Worm (Caenorhabditis elegans) whole organism, L2 larva: ENCODE data around the gene rpn-13.

Source experiments
- C34F6.9 ChIP-seq: fragments of 150-350 bp; optimal IDR thresholded peaks from 2 replicates; lab custom pipeline; 2014; ENCODE audit warnings: missing biosample characterization, missing genetic modification characterization
- F13H6.1 ChIP-seq: sonication (generic microtip); optimal IDR thresholded peaks from 2 replicates; lab custom pipeline; 2016; ENCODE audit warnings: missing genetic modification characterization, missing compliant biosample characterization
- R02D3.7 ChIP-seq: fragments of 150-350 bp; optimal IDR thresholded peaks from 2 replicates; lab custom pipeline; 2014; ENCODE audit warnings: missing biosample characterization, missing genetic modification characterization
- Y55F3AM.14 ChIP-seq: fragments of 200-800 bp; sonication (Bioruptor generic); optimal IDR thresholded peaks from 2 replicates; lab custom pipeline; 2018; ENCODE audit warnings: mild to moderate bottlenecking, missing genetic modification characterization, missing compliant biosample characterization
- ZK546.5 ChIP-seq: sonication (generic microtip); optimal IDR thresholded peaks from 2 replicates; lab custom pipeline; 2017; ENCODE audit warnings: missing biosample characterization, missing genetic modification characterization
- alr-1 ChIP-seq: fragments of 150-350 bp; optimal IDR thresholded peaks from 2 replicates; lab custom pipeline; 2014; ENCODE audit warnings: missing biosample characterization, missing genetic modification characterization
- aly-2 ChIP-seq: fragments of 150-350 bp; optimal IDR thresholded peaks from 2 replicates; lab custom pipeline; 2014; ENCODE audit warnings: missing biosample characterization, missing genetic modification characterization
- ama-1 ChIP-seq: fragments of 150-350 bp; optimal IDR thresholded peaks from 2 replicates; lab custom pipeline; 2018; ENCODE audit warnings: inconsistent platforms
- blmp-1 ChIP-seq: sonication (generic microtip); optimal IDR thresholded peaks from 2 replicates; lab custom pipeline; 2017; ENCODE audit warnings: missing genetic modification characterization, mild to moderate bottlenecking, missing compliant biosample characterization, antibody characterized with exemption, moderate library complexity; ENCODE audit not compliant: insufficient read depth
- ceh-16 ChIP-seq: fragments of 150-350 bp; optimal IDR thresholded peaks from 2 replicates; lab custom pipeline; 2014; ENCODE audit warnings: missing biosample characterization, missing genetic modification characterization
- ceh-82 ChIP-seq: fragments of 150-350 bp; optimal IDR thresholded peaks from 2 replicates; lab custom pipeline; 2014; ENCODE audit warnings: missing biosample characterization, missing genetic modification characterization
- crh-2 ChIP-seq: sonication (generic microtip); optimal IDR thresholded peaks from 2 replicates; lab custom pipeline; 2017; ENCODE audit warnings: missing biosample characterization, missing genetic modification characterization
- dmd-4 ChIP-seq: sonication (generic microtip); optimal IDR thresholded peaks from 2 replicates; lab custom pipeline; 2017; ENCODE audit warnings: missing biosample characterization, missing genetic modification characterization
- egl-27 ChIP-seq: sonication (generic microtip); optimal IDR thresholded peaks from 3 replicates; lab custom pipeline; 2017; ENCODE audit warnings: missing biosample characterization, missing genetic modification reagents, missing genetic modification characterization
- elt-1 ChIP-seq: fragments of 150-350 bp; optimal IDR thresholded peaks from 2 replicates; lab custom pipeline; 2014; ENCODE audit warnings: missing biosample characterization, missing genetic modification characterization
- elt-3 ChIP-seq: sonication (generic microtip); optimal IDR thresholded peaks from 2 replicates; lab custom pipeline; 2017; ENCODE audit warnings: missing biosample characterization, missing genetic modification characterization
- fos-1 ChIP-seq: fragments of 150-350 bp; optimal IDR thresholded peaks from 2 replicates; lab custom pipeline; 2014; ENCODE audit warnings: missing biosample characterization, missing genetic modification characterization
- gmeb-1 ChIP-seq: fragments of 150-350 bp; optimal IDR thresholded peaks from 2 replicates; lab custom pipeline; 2014; ENCODE audit warnings: missing biosample characterization, missing genetic modification characterization
- lin-11 ChIP-seq: fragments of 150-350 bp; sonication (generic microtip); optimal IDR thresholded peaks from 2 replicates; lab custom pipeline; 2014; ENCODE audit warnings: missing biosample characterization, missing genetic modification characterization, inconsistent platforms, mixed read lengths
- lin-13 ChIP-seq: fragments of 150-350 bp; optimal IDR thresholded peaks from 2 replicates; lab custom pipeline; 2014; ENCODE audit warnings: missing biosample characterization, missing genetic modification reagents, missing genetic modification characterization
- lin-39 ChIP-seq: fragments of 150-350 bp; optimal IDR thresholded peaks from 2 replicates; lab custom pipeline; 2014; ENCODE audit warnings: missing biosample characterization, missing genetic modification reagents, missing genetic modification characterization
- lsy-2 ChIP-seq, 2 experiments: fragments of 150-350 bp in 1 of 2; sonication (generic microtip) in 1 of 2; optimal IDR thresholded peaks; 2 replicates each; lab custom pipeline; 2014 to 2017; ENCODE audit warnings: missing biosample characterization in 2 of 2, missing genetic modification characterization in 2 of 2
- mab-5 ChIP-seq: fragments of 150-350 bp; optimal IDR thresholded peaks from 2 replicates; lab custom pipeline; 2014; ENCODE audit warnings: missing biosample characterization, missing genetic modification characterization
- mbf-1 ChIP-seq: sonication (generic microtip); optimal IDR thresholded peaks from 2 replicates; lab custom pipeline; 2017; ENCODE audit warnings: missing biosample characterization, missing genetic modification characterization
- mdl-1 ChIP-seq, 2 experiments: fragments of 150-350 bp in 1 of 2; sonication (generic microtip) in 1 of 2; optimal IDR thresholded peaks; 2 replicates each; lab custom pipeline; 2017; ENCODE audit warnings: missing biosample characterization in 2 of 2, missing genetic modification characterization in 2 of 2
- nhr-10 ChIP-seq: sonication (generic microtip); optimal IDR thresholded peaks from 2 replicates; lab custom pipeline; 2017; ENCODE audit warnings: missing biosample characterization, missing genetic modification characterization
- nhr-11 ChIP-seq: fragments of 150-350 bp; optimal IDR thresholded peaks from 2 replicates; lab custom pipeline; 2014; ENCODE audit warnings: missing biosample characterization, missing genetic modification characterization
- nhr-12 ChIP-seq: fragments of 150-350 bp; optimal IDR thresholded peaks from 2 replicates; lab custom pipeline; 2014; ENCODE audit warnings: missing biosample characterization, missing genetic modification characterization
- nhr-129 ChIP-seq: fragments of 150-350 bp; optimal IDR thresholded peaks from 2 replicates; lab custom pipeline; 2014; ENCODE audit warnings: missing biosample characterization, missing genetic modification characterization
- nhr-21 ChIP-seq: fragments of 150-350 bp; optimal IDR thresholded peaks from 2 replicates; lab custom pipeline; 2014; ENCODE audit warnings: missing biosample characterization, missing genetic modification characterization
- nhr-23 ChIP-seq: fragments of 150-350 bp; optimal IDR thresholded peaks from 2 replicates; lab custom pipeline; 2014; ENCODE audit warnings: missing biosample characterization, missing genetic modification reagents, missing genetic modification characterization
- nhr-237 ChIP-seq: fragments of 150-350 bp; optimal IDR thresholded peaks from 2 replicates; lab custom pipeline; 2014; ENCODE audit warnings: missing biosample characterization, missing genetic modification characterization
- nhr-25 ChIP-seq: fragments of 150-350 bp; sonication (generic microtip); optimal IDR thresholded peaks from 3 replicates; lab custom pipeline; 2014; ENCODE audit warnings: missing biosample characterization, missing genetic modification characterization
- nhr-6 ChIP-seq: fragments of 150-350 bp; optimal IDR thresholded peaks from 2 replicates; lab custom pipeline; 2014; ENCODE audit warnings: missing biosample characterization, missing genetic modification characterization
- nhr-77 ChIP-seq: fragments of 150-350 bp; optimal IDR thresholded peaks from 2 replicates; lab custom pipeline; 2014; ENCODE audit warnings: missing biosample characterization, missing genetic modification characterization
- peb-1 ChIP-seq: fragments of 150-350 bp; optimal IDR thresholded peaks from 2 replicates; lab custom pipeline; 2014; ENCODE audit warnings: missing biosample characterization, missing genetic modification characterization
- sem-4 ChIP-seq: fragments of 150-350 bp; optimal IDR thresholded peaks from 2 replicates; lab custom pipeline; 2014; ENCODE audit warnings: missing biosample characterization, missing genetic modification reagents, missing genetic modification characterization
- skn-1 ChIP-seq: sonication (generic microtip); optimal IDR thresholded peaks from 2 replicates; lab custom pipeline; 2017; ENCODE audit warnings: missing biosample characterization, missing genetic modification characterization
- sma-3 ChIP-seq: sonication (generic microtip); optimal IDR thresholded peaks from 2 replicates; lab custom pipeline; 2016; ENCODE audit warnings: missing genetic modification reagents, missing genetic modification characterization, missing compliant biosample characterization
- sma-9 ChIP-seq, 2 experiments: fragments of 150-350 bp in 1 of 2; sonication (generic microtip) in 1 of 2; optimal IDR thresholded peaks; 2 replicates each; lab custom pipeline; 2014 to 2016; ENCODE audit warnings: missing genetic modification characterization in 2 of 2, mild to moderate bottlenecking in 1 of 2, missing biosample characterization in 1 of 2, missing compliant biosample characterization in 1 of 2, missing genetic modification reagents in 1 of 2, moderate library complexity in 1 of 2
- snpc-4 ChIP-seq: fragments of 150-350 bp; optimal IDR thresholded peaks from 2 replicates; lab custom pipeline; 2014; ENCODE audit warnings: missing biosample characterization, missing genetic modification characterization
- unc-39 ChIP-seq: fragments of 150-350 bp; optimal IDR thresholded peaks from 2 replicates; lab custom pipeline; 2014; ENCODE audit warnings: missing biosample characterization, missing genetic modification characterization
- unc-55 ChIP-seq: fragments of 150-350 bp; sonication (generic microtip); optimal IDR thresholded peaks from 3 replicates; lab custom pipeline; 2014; ENCODE audit warnings: missing biosample characterization, missing genetic modification reagents, missing genetic modification characterization
- unc-62 ChIP-seq: fragments of 150-350 bp; optimal IDR thresholded peaks from 2 replicates; lab custom pipeline; 2014; ENCODE audit warnings: missing biosample characterization, missing genetic modification reagents, missing genetic modification characterization
- zag-1 ChIP-seq: fragments of 150-350 bp; optimal IDR thresholded peaks from 2 replicates; lab custom pipeline; 2014; ENCODE audit warnings: missing biosample characterization, missing genetic modification characterization
- ztf-1 ChIP-seq: fragments of 200-800 bp; sonication (Bioruptor generic); conservative IDR thresholded peaks from 2 replicates; pipeline ENCODE4 v1.3.6; 2022; ENCODE audit warnings: missing genetic modification characterization, missing compliant biosample characterization
- ztf-11 ChIP-seq: sonication (generic microtip); optimal IDR thresholded peaks from 2 replicates; lab custom pipeline; 2017; ENCODE audit warnings: missing biosample characterization, missing genetic modification characterization
- ztf-4 ChIP-seq: fragments of 150-350 bp; optimal IDR thresholded peaks from 2 replicates; lab custom pipeline; 2014; ENCODE audit warnings: missing biosample characterization, missing genetic modification characterization

rpn-13 gene

DNA sequence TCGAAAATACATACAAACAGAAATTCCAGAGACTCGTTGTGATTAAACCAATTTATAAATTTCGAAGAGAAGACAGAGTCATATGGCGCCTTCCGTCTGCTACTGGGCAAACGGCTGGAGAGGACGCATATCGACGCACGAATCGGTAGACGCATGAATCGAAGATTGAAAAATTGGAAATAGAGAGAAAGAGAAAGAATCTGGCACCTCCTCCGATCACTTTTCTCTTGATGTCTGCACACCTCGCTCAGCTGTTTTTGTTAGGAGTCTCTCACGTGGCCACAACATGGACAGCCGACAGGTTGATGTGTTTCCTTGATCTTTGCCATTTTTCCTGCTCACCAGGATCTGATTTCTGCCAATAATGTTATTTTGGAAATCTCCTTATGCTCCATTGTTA, 18.4 kb upstream of the rpn-13 start:
- TF ChIP-seq F13H6.1: peak; percentile 30
- TF ChIP-seq nhr-10 (tag; lab: Kevin White, UChicago): no peak
- TF ChIP-seq nhr-237 (tag; lab: Kevin White, UChicago): no peak
- no peak for TF ChIP-seq gmeb-1 (tag; lab: Kevin White, UChicago)
- TF ChIP-seq sma-9 (GFP tag; optimal IDR thresholded peaks at IDR 0.05; lab: Kevin White, UChicago): peak; percentile 83
- no peak for TF ChIP-seq sma-9 (tag; optimal IDR thresholded peaks at IDR 0.05; lab: Kevin White, UChicago)
- TF ChIP-seq nhr-11 (tag; lab: Kevin White, UChicago): no peak
- TF ChIP-seq ceh-16 (tag; lab: Kevin White, UChicago): no peak
- no peak for TF ChIP-seq crh-2 (tag; lab: Kevin White, UChicago)
- no peak for TF ChIP-seq elt-1 (tag; lab: Kevin White, UChicago)
- TF ChIP-seq lin-39 (tag; lab: Kevin White, UChicago): no peak
- TF ChIP-seq aly-2 (tag; lab: Kevin White, UChicago): no peak
- TF ChIP-seq alr-1 (tag; lab: Kevin White, UChicago): no peak
- TF ChIP-seq ztf-1 (GFP tag; lab: Robert Waterston, UW): no peak
- TF ChIP-seq egl-27 (tag; lab: Kevin White, UChicago): no peak
- TF ChIP-seq nhr-23 (tag; lab: Kevin White, UChicago): no peak
- no peak for TF ChIP-seq peb-1 (tag; lab: Kevin White, UChicago)
- TF ChIP-seq dmd-4 (tag; lab: Kevin White, UChicago): no peak
- TF ChIP-seq ztf-4 (tag; lab: Kevin White, UChicago): no peak
- no peak for TF ChIP-seq Y55F3AM.14
- no peak for TF ChIP-seq nhr-12 (tag; lab: Kevin White, UChicago)
- no peak for TF ChIP-seq nhr-21 (tag; lab: Kevin White, UChicago)
- TF ChIP-seq ceh-82 (tag; lab: Kevin White, UChicago): no peak
- TF ChIP-seq lsy-2 (tag; optimal IDR thresholded peaks at IDR 0.05; lab: Kevin White, UChicago): peak in 1 of 2 experiments; percentile 23
- TF ChIP-seq ZK546.5 (tag; lab: Kevin White, UChicago): no peak
- no peak for TF ChIP-seq elt-3 (tag; lab: Kevin White, UChicago)
- TF ChIP-seq nhr-77: no peak
- peak; percentile 50 for TF ChIP-seq sem-4 (tag; lab: Kevin White, UChicago)
- no peak for TF ChIP-seq R02D3.7 (tag; lab: Kevin White, UChicago)
- TF ChIP-seq C34F6.9 (tag; lab: Kevin White, UChicago): peak; percentile 47
- no peak for TF ChIP-seq fos-1 (tag; lab: Kevin White, UChicago)
- TF ChIP-seq ztf-11 (tag; lab: Kevin White, UChicago): no peak
- no peak for TF ChIP-seq mbf-1 (tag; lab: Kevin White, UChicago)
- TF ChIP-seq nhr-25 (tag; lab: Kevin White, UChicago): peak; percentile 34
- no peak for TF ChIP-seq ama-1 (lab: Kevin White, UChicago)
- TF ChIP-seq mab-5 (tag; lab: Kevin White, UChicago): peak; percentile 8
- TF ChIP-seq lin-11 (tag; lab: Kevin White, UChicago): no peak
- TF ChIP-seq unc-62 (GFP tag; lab: Kevin White, UChicago): no peak
- TF ChIP-seq nhr-129 (tag; lab: Kevin White, UChicago): peak; percentile 74
- no peak for TF ChIP-seq skn-1 (tag; lab: Kevin White, UChicago)
- TF ChIP-seq mdl-1 (tag; optimal IDR thresholded peaks at IDR 0.05; lab: Kevin White, UChicago): peak in 1 of 2 experiments; percentile 1
- TF ChIP-seq blmp-1 (tag; lab: Kevin White, UChicago): peak; percentile 31
- TF ChIP-seq unc-39: no peak
- no peak for TF ChIP-seq unc-55 (GFP tag; lab: Kevin White, UChicago)
- TF ChIP-seq sma-3: no peak
- TF ChIP-seq snpc-4 (tag; lab: Kevin White, UChicago): no peak
- no peak for TF ChIP-seq zag-1 (tag; lab: Kevin White, UChicago)
- no peak for TF ChIP-seq lin-13 (GFP tag; lab: Kevin White, UChicago)
- TF ChIP-seq nhr-6 (tag; lab: Kevin White, UChicago): no peak
